Worm (Caenorhabditis elegans): ENCODE results near the gene Y53G8AM.8.

Gene Y53G8AM.8

ce11 chrIII:3242379-3242778 lies 36.1 kb downstream of the Y53G8AM.8 start:
- TF ChIP-seq lsy-2 (tag; optimal IDR thresholded peaks at IDR 0.05): no peak
- TF ChIP-seq blmp-1 (tag; optimal IDR thresholded peaks at IDR 0.05; ENCODE audit: insufficient read depth): no peak
- TF ChIP-seq ceh-16 (tag; optimal IDR thresholded peaks at IDR 0.05): no peak
- TF ChIP-seq nhr-23 (tag; optimal IDR thresholded peaks at IDR 0.05): no peak
- no peak for TF ChIP-seq peb-1 (tag; optimal IDR thresholded peaks at IDR 0.05)
- no peak for TF ChIP-seq nhr-25 (tag; optimal IDR thresholded peaks at IDR 0.05)

- no peak for TF ChIP-seq ZK546.5 (tag; optimal IDR thresholded peaks at IDR 0.05)
- no peak for TF ChIP-seq gmeb-1 (tag; optimal IDR thresholded peaks at IDR 0.05)
- TF ChIP-seq sma-3 (GFP tag; optimal IDR thresholded peaks at IDR 0.05): no peak
- no peak for TF ChIP-seq blmp-1 (tag; optimal IDR thresholded peaks at IDR 0.05; ENCODE audit: insufficient read depth)
- TF ChIP-seq nhr-237 (tag; optimal IDR thresholded peaks at IDR 0.05): no peak
- TF ChIP-seq nhr-77 (tag; optimal IDR thresholded peaks at IDR 0.05): no peak
- no peak for TF ChIP-seq R02D3.7 (tag; optimal IDR thresholded peaks at IDR 0.05)
- no peak for TF ChIP-seq snpc-4 (tag; optimal IDR thresholded peaks at IDR 0.05)
- no peak for TF ChIP-seq nhr-6 (tag; optimal IDR thresholded peaks at IDR 0.05)
Observed at ce11 chrIII:3241943-3242342, 36.6 kb downstream of the Y53G8AM.8 start.

- no peak for TF ChIP-seq sma-3 (GFP tag; optimal IDR thresholded peaks at IDR 0.05)
- TF ChIP-seq aly-2 (tag; optimal IDR thresholded peaks at IDR 0.05): no peak
- TF ChIP-seq ztf-11 (tag; optimal IDR thresholded peaks at IDR 0.05): no peak
- TF ChIP-seq ceh-82 (tag; optimal IDR thresholded peaks at IDR 0.05): no peak
- TF ChIP-seq nhr-12 (tag; optimal IDR thresholded peaks at IDR 0.05): no peak
- TF ChIP-seq gmeb-1 (tag; optimal IDR thresholded peaks at IDR 0.05): no peak
- no peak for TF ChIP-seq ztf-1 (GFP tag; conservative IDR thresholded peaks at IDR 0.05)
- no peak for TF ChIP-seq mbf-1 (tag; optimal IDR thresholded peaks at IDR 0.05)
Observed at ce11 chrIII:3241361-3241760, 37.1 kb downstream of the Y53G8AM.8 start.

- TF ChIP-seq egl-27 (tag; optimal IDR thresholded peaks at IDR 0.05) (no peak), ama-1 (optimal IDR thresholded peaks at IDR 0.05) (no peak), sem-4 (tag; optimal IDR thresholded peaks at IDR 0.05) (no peak), ceh-16 (tag; optimal IDR thresholded peaks at IDR 0.05) (no peak), ztf-1 (GFP tag; conservative IDR thresholded peaks at IDR 0.05) (no peak), mab-5 (tag; optimal IDR thresholded peaks at IDR 0.05) (no peak), nhr-237 (tag; optimal IDR thresholded peaks at IDR 0.05) (no peak), nhr-21 (tag; optimal IDR thresholded peaks at IDR 0.05) (no peak), peb-1 (tag; optimal IDR thresholded peaks at IDR 0.05) (no peak), nhr-12 (tag; optimal IDR thresholded peaks at IDR 0.05) (no peak), zag-1 (tag; optimal IDR thresholded peaks at IDR 0.05) (no peak), nhr-129 (tag; optimal IDR thresholded peaks at IDR 0.05) (no peak), snpc-4 (tag; optimal IDR thresholded peaks at IDR 0.05) (no peak), dmd-4 (tag; optimal IDR thresholded peaks at IDR 0.05) (no peak), nhr-23 (tag; optimal IDR thresholded peaks at IDR 0.05) (no peak), unc-62 (GFP tag; optimal IDR thresholded peaks at IDR 0.05) (no peak), gmeb-1 (tag; optimal IDR thresholded peaks at IDR 0.05) (no peak), nhr-10 (tag; optimal IDR thresholded peaks at IDR 0.05) (no peak)
Observed at ce11 chrIII:3240893-3241292, 37.6 kb downstream of the Y53G8AM.8 start.

ce11 chrIII:3232650-3233152 lies 45.8 kb downstream of the Y53G8AM.8 start, which contains the start of gene Y53G8AL.1:
Y53G8AL.1 (plus strand) TSS chrIII:3233102.
- TF ChIP-seq peb-1 (tag; optimal IDR thresholded peaks at IDR 0.05) (no peak), nhr-237 (tag; optimal IDR thresholded peaks at IDR 0.05) (no peak), fos-1 (tag; optimal IDR thresholded peaks at IDR 0.05) (no peak), elt-3 (tag; optimal IDR thresholded peaks at IDR 0.05) (no peak), lin-39 (tag; optimal IDR thresholded peaks at IDR 0.05) (no peak), elt-1 (tag; optimal IDR thresholded peaks at IDR 0.05) (no peak), lin-13 (GFP tag; optimal IDR thresholded peaks at IDR 0.05) (no peak)

ce11 chrIII:3224102-3224501 lies 54.4 kb downstream of the Y53G8AM.8 start:
- TF ChIP-seq nhr-25 (tag; optimal IDR thresholded peaks at IDR 0.05) (no peak), sem-4 (tag; optimal IDR thresholded peaks at IDR 0.05) (no peak), nhr-12 (tag; optimal IDR thresholded peaks at IDR 0.05) (no peak), mdl-1 (tag; optimal IDR thresholded peaks at IDR 0.05) (no peak), sma-3 (GFP tag; optimal IDR thresholded peaks at IDR 0.05) (no peak), unc-55 (GFP tag; optimal IDR thresholded peaks at IDR 0.05) (no peak), nhr-237 (tag; optimal IDR thresholded peaks at IDR 0.05) (no peak), lsy-2 (tag; optimal IDR thresholded peaks at IDR 0.05) (no peak), R02D3.7 (tag; optimal IDR thresholded peaks at IDR 0.05) (no peak), mbf-1 (tag; optimal IDR thresholded peaks at IDR 0.05) (no peak), lin-39 (tag; optimal IDR thresholded peaks at IDR 0.05) (no peak), dmd-4 (tag; optimal IDR thresholded peaks at IDR 0.05) (no peak), nhr-21 (tag; optimal IDR thresholded peaks at IDR 0.05) (no peak), lin-11 (tag; optimal IDR thresholded peaks at IDR 0.05) (no peak)

Data from whole organism, L2 larva.